Fruit fly (Drosophila melanogaster) whole organism, embryonic: ENCODE measurements around the gene CG7579.

Experiments
- C15 ChIP-seq: fragments of 200-800 bp; sonication (Bioruptor generic); IDR thresholded peaks from 3 replicates; pipeline ENCODE4 v1.3.6; 2022; ENCODE audit warnings: missing biosample characterization, missing genetic modification characterization
- CG10959 ChIP-seq: fragments of 200-800 bp; sonication (Bioruptor generic); IDR thresholded peaks from 2 replicates; pipeline ENCODE4 v1.3.6; 2022; ENCODE audit warnings: missing biosample characterization, missing genetic modification characterization
- CG1233 ChIP-seq: fragments of 200-800 bp; sonication (Bioruptor generic); optimal IDR thresholded peaks from 4 replicates; lab custom pipeline; 2018; ENCODE audit warnings: missing biosample characterization, mild to moderate bottlenecking, missing genetic modification characterization
- CG13123 ChIP-seq: fragments of 200-800 bp; sonication (Bioruptor generic); optimal IDR thresholded peaks from 2 replicates; lab custom pipeline; 2016; ENCODE audit warnings: missing biosample characterization, missing genetic modification characterization
- CG14050 ChIP-seq: fragments of 200-800 bp; sonication (Bioruptor generic); IDR thresholded peaks from 3 replicates; pipeline ENCODE4 v1.3.6; 2022; ENCODE audit warnings: missing biosample characterization, missing genetic modification characterization
- CG15011 ChIP-seq: fragments of 200-800 bp; sonication (Bioruptor generic); optimal IDR thresholded peaks from 3 replicates; lab custom pipeline; 2018; ENCODE audit warnings: missing biosample characterization, mild to moderate bottlenecking, missing genetic modification characterization
- CG15269 ChIP-seq: fragments of 200-800 bp; sonication (Bioruptor generic); optimal IDR thresholded peaks from 2 replicates; lab custom pipeline; 2018; ENCODE audit warnings: missing biosample characterization, mild to moderate bottlenecking, missing genetic modification characterization, moderate library complexity
- CG1603 ChIP-seq: fragments of 200-800 bp; sonication (Bioruptor generic); optimal IDR thresholded peaks from 2 replicates; lab custom pipeline; 2019; ENCODE audit warnings: missing biosample characterization, mild to moderate bottlenecking, missing genetic modification characterization, moderate library complexity
- CG17186 ChIP-seq: fragments of 200-800 bp; sonication (Bioruptor generic); optimal IDR thresholded peaks from 3 replicates; lab custom pipeline; 2017; ENCODE audit warnings: missing biosample characterization, missing genetic modification reagents, missing genetic modification characterization
- CG17612 ChIP-seq: fragments of 200-800 bp; sonication (Bioruptor generic); IDR thresholded peaks from 2 replicates; pipeline ENCODE4 v1.3.6; 2022; ENCODE audit warnings: missing biosample characterization, missing genetic modification characterization
- CG17802 ChIP-seq: fragments of 200-800 bp; sonication (Bioruptor generic); optimal IDR thresholded peaks from 2 replicates; lab custom pipeline; 2018; ENCODE audit warnings: missing biosample characterization, mild to moderate bottlenecking, missing genetic modification characterization, moderate library complexity
- CG17829 ChIP-seq: fragments of 200-800 bp; optimal IDR thresholded peaks from 2 replicates; lab custom pipeline; 2019; ENCODE audit warnings: missing biosample characterization, mild to moderate bottlenecking, missing genetic modification characterization, moderate library complexity
- CG18262 ChIP-seq: fragments of 200-800 bp; optimal IDR thresholded peaks from 3 replicates; lab custom pipeline; 2019; ENCODE audit warnings: missing biosample characterization, mild to moderate bottlenecking, missing genetic modification characterization, moderate library complexity
- CG18599 ChIP-seq: fragments of 200-800 bp; sonication (Bioruptor generic); optimal IDR thresholded peaks from 3 replicates; lab custom pipeline; 2017; ENCODE audit warnings: missing biosample characterization, missing genetic modification characterization, mild to moderate bottlenecking, moderate library complexity, missing genetic modification reagents
- CG2120 ChIP-seq: fragments of 200-800 bp; sonication (Bioruptor generic); optimal IDR thresholded peaks from 3 replicates; lab custom pipeline; 2016; ENCODE audit warnings: missing biosample characterization, missing genetic modification characterization
- CG2712 ChIP-seq: fragments of 200-800 bp; optimal IDR thresholded peaks from 3 replicates; lab custom pipeline; 2019; ENCODE audit warnings: missing biosample characterization, mild to moderate bottlenecking, missing genetic modification characterization, moderate library complexity
- CG4854 ChIP-seq: fragments of 200-800 bp; sonication (Bioruptor generic); optimal IDR thresholded peaks from 2 replicates; lab custom pipeline; 2016; ENCODE audit warnings: missing biosample characterization, missing genetic modification characterization, inconsistent platforms
- CG6654 ChIP-seq: fragments of 200-800 bp; sonication (Bioruptor generic); optimal IDR thresholded peaks from 2 replicates; lab custom pipeline; 2017; ENCODE audit warnings: missing biosample characterization, mild to moderate bottlenecking, missing genetic modification characterization
- CG6813 ChIP-seq: fragments of 200-800 bp; sonication (Bioruptor generic); optimal IDR thresholded peaks from 2 replicates; lab custom pipeline; 2017; ENCODE audit warnings: missing biosample characterization, missing genetic modification characterization, mild to moderate bottlenecking, moderate library complexity, missing genetic modification reagents
- CG7839 ChIP-seq: fragments of 200-800 bp; sonication (Bioruptor generic); optimal IDR thresholded peaks from 3 replicates; lab custom pipeline; 2018; ENCODE audit warnings: missing biosample characterization, mild to moderate bottlenecking, missing genetic modification characterization, moderate library complexity
- CG9437 ChIP-seq: fragments of 200-800 bp; sonication (Bioruptor generic); optimal IDR thresholded peaks from 2 replicates; lab custom pipeline; 2018; ENCODE audit warnings: missing biosample characterization, mild to moderate bottlenecking, missing genetic modification characterization
- Camta ChIP-seq: fragments of 200-800 bp; sonication (Bioruptor generic); optimal IDR thresholded peaks from 2 replicates; lab custom pipeline; 2016; ENCODE audit warnings: missing biosample characterization, missing genetic modification characterization
- Dip3 ChIP-seq: fragments of 200-800 bp; sonication (Bioruptor generic); optimal IDR thresholded peaks from 3 replicates; lab custom pipeline; 2016; ENCODE audit warnings: missing biosample characterization, missing genetic modification characterization
- Fer1 ChIP-seq: fragments of 200-800 bp; sonication (Bioruptor generic); optimal IDR thresholded peaks from 2 replicates; lab custom pipeline; 2017; ENCODE audit warnings: missing biosample characterization, mild to moderate bottlenecking, missing genetic modification characterization
- Hr51 ChIP-seq, 2 experiments: fragments of 200-800 bp; sonication (Bioruptor generic); optimal IDR thresholded peaks; 2 replicates in 1 of 2; 3 replicates in 1 of 2; lab custom pipeline; 2016 to 2018; ENCODE audit warnings: missing biosample characterization in 2 of 2, missing genetic modification characterization in 2 of 2, mild to moderate bottlenecking in 1 of 2, moderate library complexity in 1 of 2
- MBD-R2 ChIP-seq: fragments of 200-800 bp; sonication (Bioruptor generic); IDR thresholded peaks from 2 replicates; pipeline ENCODE4 v1.3.6; 2022; ENCODE audit warnings: missing biosample characterization, missing genetic modification characterization
- Scr ChIP-seq: fragments of 200-800 bp; sonication (Bioruptor generic); IDR thresholded peaks from 2 replicates; pipeline ENCODE4 v1.3.6; 2022; ENCODE audit warnings: missing biosample characterization, missing genetic modification characterization; ENCODE audit not compliant: partially characterized antibody
- Spps ChIP-seq: fragments of 200-800 bp; sonication (Bioruptor generic); optimal IDR thresholded peaks from 2 replicates; lab custom pipeline; 2018; ENCODE audit warnings: missing biosample characterization, mild to moderate bottlenecking, missing genetic modification characterization
- Usf ChIP-seq: fragments of 200-800 bp; sonication (Bioruptor generic); optimal IDR thresholded peaks from 2 replicates; lab custom pipeline; 2017; ENCODE audit warnings: missing genotype, missing biosample characterization, missing genetic modification characterization
- ase ChIP-seq: fragments of 200-800 bp; sonication (Bioruptor generic); IDR thresholded peaks from 3 replicates; pipeline ENCODE4 v1.3.6; 2022; ENCODE audit warnings: missing biosample characterization, missing genetic modification characterization
- dati ChIP-seq: fragments of 200-800 bp; sonication (Bioruptor generic); IDR thresholded peaks from 2 replicates; pipeline ENCODE4 v1.3.6; 2022; ENCODE audit warnings: missing biosample characterization, missing genetic modification characterization
- dysf ChIP-seq: fragments of 200-800 bp; sonication (Bioruptor generic); IDR thresholded peaks from 3 replicates; pipeline ENCODE4 v1.3.6; 2022; ENCODE audit warnings: missing biosample characterization, missing genetic modification characterization
- esg ChIP-seq: fragments of 200-800 bp; sonication (Bioruptor generic); conservative IDR thresholded peaks from 2 replicates; pipeline ENCODE4 v1.3.6; 2022; ENCODE audit warnings: missing biosample characterization, missing genetic modification characterization
- gcm ChIP-seq: fragments of 200-800 bp; sonication (Bioruptor generic); optimal IDR thresholded peaks from 2 replicates; lab custom pipeline; 2019; ENCODE audit warnings: missing biosample characterization, mild to moderate bottlenecking, missing genetic modification characterization, moderate library complexity
- gsb-n ChIP-seq: fragments of 200-800 bp; sonication (Bioruptor generic); optimal IDR thresholded peaks from 3 replicates; lab custom pipeline; 2018; ENCODE audit warnings: missing biosample characterization, mild to moderate bottlenecking, missing genetic modification characterization
- jumu ChIP-seq: fragments of 200-800 bp; sonication (Bioruptor generic); optimal IDR thresholded peaks from 3 replicates; lab custom pipeline; 2016; ENCODE audit warnings: missing biosample characterization, missing genetic modification characterization
- pb ChIP-seq: fragments of 200-800 bp; sonication (Bioruptor generic); optimal IDR thresholded peaks from 3 replicates; lab custom pipeline; 2016; ENCODE audit warnings: missing biosample characterization, missing genetic modification characterization
- repo ChIP-seq: fragments of 200-800 bp; sonication (Bioruptor generic); optimal IDR thresholded peaks from 2 replicates; lab custom pipeline; 2016; ENCODE audit warnings: missing biosample characterization, missing genetic modification characterization
- scrt ChIP-seq: fragments of 200-800 bp; sonication (Bioruptor generic); optimal IDR thresholded peaks from 2 replicates; lab custom pipeline; 2018; ENCODE audit warnings: missing biosample characterization, mild to moderate bottlenecking, missing genetic modification characterization, moderate library complexity
- sug ChIP-seq: fragments of 200-800 bp; optimal IDR thresholded peaks from 2 replicates; lab custom pipeline; 2019; ENCODE audit warnings: missing biosample characterization, mild to moderate bottlenecking, missing genetic modification characterization, moderate library complexity
- unpg ChIP-seq: fragments of 200-800 bp; sonication (Bioruptor generic); optimal IDR thresholded peaks from 3 replicates; lab custom pipeline; 2018; ENCODE audit warnings: missing biosample characterization, mild to moderate bottlenecking, missing genetic modification characterization, moderate library complexity
- z ChIP-seq: fragments of 200-800 bp; sonication (Bioruptor generic); IDR thresholded peaks from 3 replicates; pipeline ENCODE4 v1.3.6; 2022; ENCODE audit warnings: missing biosample characterization, missing genetic modification characterization

CG7579 gene

DNA sequence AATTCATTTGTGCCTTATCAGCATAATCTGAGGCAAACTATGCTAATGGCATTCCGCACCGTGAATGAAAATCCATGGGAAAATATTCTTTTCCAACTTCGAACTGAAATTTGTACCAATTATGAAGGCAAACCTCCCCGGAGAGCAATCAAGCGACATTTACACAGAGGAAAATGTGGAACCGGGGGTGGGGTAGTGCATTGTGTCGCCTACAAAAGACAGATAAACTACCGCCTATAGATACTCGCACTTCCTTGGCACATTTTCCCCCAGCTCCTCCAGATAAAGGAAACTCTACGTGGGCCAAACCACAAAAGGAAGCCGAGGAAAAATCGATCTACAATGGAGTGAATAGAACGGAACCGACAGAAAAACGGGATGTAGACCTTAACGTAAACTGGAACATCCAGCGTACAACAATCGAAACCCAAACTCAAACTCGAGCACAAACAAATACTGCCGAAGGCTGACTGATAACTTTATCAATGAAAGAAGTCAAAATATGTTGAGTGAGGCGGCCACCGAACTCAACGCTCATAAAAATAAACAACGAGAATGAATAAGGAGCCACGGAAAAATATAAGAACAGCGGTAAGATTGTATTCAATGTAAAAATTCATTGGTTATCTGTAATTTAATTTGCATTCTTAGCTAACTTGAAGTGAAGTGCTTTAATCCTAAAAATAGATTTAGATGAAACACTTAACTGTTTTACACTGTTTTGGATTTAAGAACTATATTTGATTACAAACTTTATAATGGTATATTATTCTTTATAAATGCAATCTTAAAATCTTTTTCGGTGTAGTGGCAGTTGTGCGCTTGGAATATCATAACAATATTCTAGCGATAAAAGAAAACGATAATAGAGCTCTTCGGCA is 7.7 kb upstream of the CG7579 start (continued):
- TF ChIP-seq Hr51 (GFP tag; optimal IDR thresholded peaks at IDR 0.05; lab: Kevin White, UChicago): peak in 1 of 2 experiments; percentile 51
- peak; percentile 37 for TF ChIP-seq Fer1 (GFP tag; lab: Kevin White, UChicago)
- TF ChIP-seq Scr (GFP tag; lab: Robert Waterston, UW): no peak
- TF ChIP-seq CG6654: peak; percentile 19
- peak; percentile 79 for TF ChIP-seq sug (tag; lab: Kevin White, UChicago)
- peak; percentile 56; the same call in 1 of the 2 replicates for TF ChIP-seq CG10959 (GFP tag; lab: Robert Waterston, UW)
- TF ChIP-seq pb (GFP tag; lab: Kevin White, UChicago): peak; percentile 21
- TF ChIP-seq CG2120 (GFP tag; lab: Kevin White, UChicago): peak; percentile 0
- no peak for TF ChIP-seq MBD-R2 (GFP tag; lab: Robert Waterston, UW)
- peak; percentile 20 for TF ChIP-seq CG15011 (GFP tag; lab: Kevin White, UChicago)
- peak; percentile 18 for TF ChIP-seq scrt (GFP tag; lab: Kevin White, UChicago)
- TF ChIP-seq gcm (GFP tag; lab: Kevin White, UChicago): peak; percentile 10
- TF ChIP-seq CG14050: no peak
- peak; percentile 52 for TF ChIP-seq esg (GFP tag; lab: Robert Waterston, UW)
- TF ChIP-seq CG6813 (GFP tag; lab: Kevin White, UChicago): peak; percentile 54
- TF ChIP-seq CG4854 (GFP tag; lab: Kevin White, UChicago): no peak
- TF ChIP-seq CG17186: no peak
- TF ChIP-seq dati (GFP tag; lab: Robert Waterston, UW): no peak
- peak; percentile 13 for TF ChIP-seq CG9437 (GFP tag; lab: Kevin White, UChicago)
- TF ChIP-seq CG18262: peak; percentile 71
- TF ChIP-seq CG1603 (tag; lab: Kevin White, UChicago): peak; percentile 56
- TF ChIP-seq CG13123 (GFP tag; lab: Kevin White, UChicago): no peak
- no peak for TF ChIP-seq ase (GFP tag; lab: Robert Waterston, UW)
- peak; percentile 58 for TF ChIP-seq CG18599 (GFP tag; lab: Kevin White, UChicago)
- peak; percentile 72 for TF ChIP-seq CG17829 (tag; lab: Kevin White, UChicago)
- TF ChIP-seq unpg: peak; percentile 67
- peak; percentile 31 for TF ChIP-seq gsb-n (tag; lab: Kevin White, UChicago)
- no peak for TF ChIP-seq CG17612
- TF ChIP-seq jumu (GFP tag; lab: Kevin White, UChicago): no peak
- peak; percentile 76 for TF ChIP-seq CG7839 (tag; lab: Kevin White, UChicago)
- peak; percentile 20 for TF ChIP-seq CG15269 (tag; lab: Kevin White, UChicago)
- no peak for TF ChIP-seq CG17802 (tag; lab: Kevin White, UChicago)
- peak; percentile 60 for TF ChIP-seq CG1233 (GFP tag; lab: Kevin White, UChicago)
- TF ChIP-seq Spps (tag; lab: Kevin White, UChicago): peak; percentile 12
- TF ChIP-seq dysf (GFP tag; lab: Robert Waterston, UW): 0 out of 3 replicates have a peak, but pooled peaks have one; percentile 21
- peak; percentile 64 for TF ChIP-seq CG2712 (tag; lab: Kevin White, UChicago)
- TF ChIP-seq Dip3 (GFP tag; lab: Kevin White, UChicago): no peak
- no peak for TF ChIP-seq Usf (GFP tag; lab: Kevin White, UChicago)
- TF ChIP-seq z (GFP tag; lab: Robert Waterston, UW): peak; percentile 52; the same call in 2 of the 3 replicates
- no peak for TF ChIP-seq C15 (GFP tag; lab: Robert Waterston, UW)
- no peak for TF ChIP-seq Camta
- peak; percentile 3 for TF ChIP-seq repo (GFP tag; lab: Kevin White, UChicago)
